Fruit fly (Drosophila melanogaster) S2 (cell line): Measurements from ENCODE around the gene Ost48.

ENCODE experiments used
- CG8478 ChIP-seq: fragments of >200 bp; optimal IDR thresholded peaks from 2 replicates; lab custom pipeline; 2018
- CTCF ChIP-seq, 2 experiments: fragments of >200 bp; optimal IDR thresholded peaks; 2 replicates each; lab custom pipeline; 2018

dm6 chrX:9196362-9196761 lies 38.0 kb upstream of the Ost48 start, which contains the start of gene CG12118:
- TF ChIP-seq CG8478 (lab: Kevin White, UChicago) (no peak), CTCF (optimal IDR thresholded peaks at IDR 0.05; lab: Kevin White, UChicago) (no peak)
